Fruit fly (Drosophila melanogaster) whole organism, pupa: ENCODE measurements around the gene PIG-P.

Experiments
- CG10348 ChIP-seq: fragments of 200-800 bp; sonication (Bioruptor generic); IDR thresholded peaks from 2 replicates; pipeline ENCODE4 v1.3.6; 2022; ENCODE audit warnings: missing biosample characterization, missing genetic modification characterization
- CG13204 ChIP-seq: fragments of 200-800 bp; sonication (Bioruptor generic); optimal IDR thresholded peaks from 2 replicates; lab custom pipeline; 2018; ENCODE audit warnings: missing biosample characterization, mild to moderate bottlenecking, missing genetic modification characterization, moderate library complexity
- CG15710 ChIP-seq: fragments of 200-800 bp; sonication (Bioruptor generic); optimal IDR thresholded peaks from 2 replicates; lab custom pipeline; 2018; ENCODE audit warnings: missing biosample characterization, mild to moderate bottlenecking, missing genetic modification characterization, moderate library complexity
- CG4496 ChIP-seq: fragments of 200-800 bp; sonication (Bioruptor generic); IDR thresholded peaks from 3 replicates; pipeline ENCODE4 v1.3.6; 2022; ENCODE audit warnings: missing biosample characterization, missing genetic modification characterization
- Ets98B ChIP-seq: fragments of 200-800 bp; sonication (Bioruptor generic); IDR thresholded peaks from 2 replicates; pipeline ENCODE4 v1.3.6; 2022; ENCODE audit warnings: missing biosample characterization, missing genetic modification characterization
- Pif1A ChIP-seq: fragments of 200-800 bp; sonication (Bioruptor generic); optimal IDR thresholded peaks from 3 replicates; lab custom pipeline; 2016; ENCODE audit warnings: missing biosample characterization, missing genetic modification characterization
- fd96Ca ChIP-seq: fragments of 200-800 bp; sonication (Bioruptor generic); IDR thresholded peaks from 3 replicates; pipeline ENCODE4 v1.3.6; 2022; ENCODE audit warnings: missing biosample characterization, missing genetic modification characterization
- gl ChIP-seq: fragments of 200-800 bp; sonication (Bioruptor generic); optimal IDR thresholded peaks from 2 replicates; lab custom pipeline; 2018; ENCODE audit warnings: missing biosample characterization, mild to moderate bottlenecking, missing genetic modification characterization

DNA sequence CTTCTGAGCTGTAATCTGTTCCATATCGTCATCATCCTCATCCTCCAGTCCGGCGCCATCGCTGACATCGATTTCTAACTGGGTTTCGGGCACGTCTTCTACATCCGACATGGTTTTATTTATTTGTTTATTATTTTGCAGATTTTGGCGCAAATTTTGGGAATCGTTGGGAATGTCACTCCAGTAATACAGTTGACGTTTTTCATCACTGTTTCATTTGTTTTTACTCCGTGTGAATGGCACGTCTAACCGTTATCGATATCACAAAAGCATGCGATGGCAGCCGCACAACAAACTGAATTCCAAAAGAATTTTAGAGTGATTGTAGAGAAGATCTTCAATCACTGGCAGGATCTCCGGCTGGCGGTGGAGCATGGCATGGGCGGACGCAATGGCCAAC lies 1.6 kb downstream of the PIG-P start, which contains the start of the genes Sld5 and CG14543:
- TF ChIP-seq CG4496 (GFP tag; lab: Robert Waterston, UW) (no peak), gl (no peak), Pif1A (no peak), CG13204 (GFP tag; lab: Kevin White, UChicago) (no peak), Ets98B (GFP tag; lab: Robert Waterston, UW) (no peak), CG15710 (no peak), CG10348 (no peak), fd96Ca (no peak)
